Fruit fly (Drosophila melanogaster) whole organism, embryonic: ENCODE measurements around the gene Taf10.

Experiments
- BtbVII ChIP-seq: fragments of 200-800 bp; sonication (Bioruptor generic); optimal IDR thresholded peaks from 3 replicates; lab custom pipeline; 2017; ENCODE audit warnings: missing biosample characterization, mild to moderate bottlenecking, missing genetic modification characterization
- CG10147 ChIP-seq: fragments of 200-800 bp; sonication (Bioruptor generic); optimal IDR thresholded peaks from 2 replicates; lab custom pipeline; 2019; ENCODE audit warnings: missing biosample characterization, mild to moderate bottlenecking, missing genetic modification characterization, moderate library complexity
- CG10267 ChIP-seq: fragments of 200-800 bp; sonication (Bioruptor generic); optimal IDR thresholded peaks from 2 replicates; lab custom pipeline; 2018; ENCODE audit warnings: missing biosample characterization, mild to moderate bottlenecking, missing genetic modification characterization, moderate library complexity
- CG10431 ChIP-seq: fragments of 200-800 bp; sonication (Bioruptor generic); optimal IDR thresholded peaks from 3 replicates; lab custom pipeline; 2018; ENCODE audit warnings: missing biosample characterization, mild to moderate bottlenecking, missing genetic modification characterization
- CG11247 ChIP-seq: fragments of 200-800 bp; sonication (Bioruptor generic); IDR thresholded peaks from 2 replicates; pipeline ENCODE4 v1.3.6; 2022; ENCODE audit warnings: missing biosample characterization, missing genetic modification characterization
- CG14050 ChIP-seq: fragments of 200-800 bp; sonication (Bioruptor generic); IDR thresholded peaks from 3 replicates; pipeline ENCODE4 v1.3.6; 2022; ENCODE audit warnings: missing biosample characterization, missing genetic modification characterization
- CG18011 ChIP-seq: fragments of 200-800 bp; sonication (Bioruptor generic); optimal IDR thresholded peaks from 2 replicates; lab custom pipeline; 2017; ENCODE audit warnings: missing biosample characterization, missing genetic modification characterization, mild to moderate bottlenecking, moderate library complexity, missing genotype
- CG1832 ChIP-seq: fragments of 200-800 bp; sonication (Bioruptor generic); optimal IDR thresholded peaks from 2 replicates; lab custom pipeline; 2017; ENCODE audit warnings: missing biosample characterization, mild to moderate bottlenecking, missing genetic modification characterization, inconsistent platforms
- CG18599 ChIP-seq: fragments of 200-800 bp; sonication (Bioruptor generic); optimal IDR thresholded peaks from 3 replicates; lab custom pipeline; 2017; ENCODE audit warnings: missing biosample characterization, missing genetic modification characterization, mild to moderate bottlenecking, moderate library complexity, missing genetic modification reagents
- CG30403 ChIP-seq: fragments of 200-800 bp; sonication (Bioruptor generic); optimal IDR thresholded peaks from 3 replicates; lab custom pipeline; 2016; ENCODE audit warnings: missing biosample characterization, missing genetic modification characterization
- CG3163 ChIP-seq: fragments of 200-800 bp; sonication (Bioruptor generic); optimal IDR thresholded peaks from 3 replicates; lab custom pipeline; 2016; ENCODE audit warnings: missing biosample characterization, missing genetic modification characterization
- CG4404 ChIP-seq: fragments of 200-800 bp; sonication (Bioruptor generic); IDR thresholded peaks from 2 replicates; pipeline ENCODE4 v1.3.6; 2022; ENCODE audit warnings: missing biosample characterization, missing genetic modification characterization
- CG4820 ChIP-seq: fragments of 200-800 bp; sonication (Bioruptor generic); optimal IDR thresholded peaks from 3 replicates; lab custom pipeline; 2016; ENCODE audit warnings: missing biosample characterization, missing genetic modification characterization
- CG6175 ChIP-seq: fragments of 200-800 bp; sonication (Bioruptor generic); IDR thresholded peaks from 3 replicates; pipeline ENCODE4 v1.3.6; 2022; ENCODE audit warnings: missing biosample characterization, missing genetic modification characterization
- CG6813 ChIP-seq: fragments of 200-800 bp; sonication (Bioruptor generic); optimal IDR thresholded peaks from 2 replicates; lab custom pipeline; 2017; ENCODE audit warnings: missing biosample characterization, missing genetic modification characterization, mild to moderate bottlenecking, moderate library complexity, missing genetic modification reagents
- CG7556 ChIP-seq: fragments of 200-800 bp; sonication (Bioruptor generic); optimal IDR thresholded peaks from 2 replicates; lab custom pipeline; 2017; ENCODE audit warnings: missing biosample characterization, mild to moderate bottlenecking, missing genetic modification characterization
- CG8290 ChIP-seq, 3 experiments: fragments of 200-800 bp; sonication (Bioruptor generic); optimal IDR thresholded peaks; 2 replicates each; lab custom pipeline; 2016 to 2019; ENCODE audit warnings: missing biosample characterization in 3 of 3, missing genetic modification characterization in 3 of 3, mild to moderate bottlenecking in 2 of 3, moderate library complexity in 1 of 3
- CG9817 ChIP-seq: fragments of 200-800 bp; sonication (Bioruptor generic); optimal IDR thresholded peaks from 2 replicates; lab custom pipeline; 2018; ENCODE audit warnings: missing biosample characterization, mild to moderate bottlenecking, missing genetic modification characterization, moderate library complexity
- CG9932 ChIP-seq: fragments of 200-800 bp; sonication (Bioruptor generic); IDR thresholded peaks from 2 replicates; pipeline ENCODE4 v1.3.6; 2022; ENCODE audit warnings: missing biosample characterization, missing genetic modification characterization
- Camta ChIP-seq: fragments of 200-800 bp; sonication (Bioruptor generic); optimal IDR thresholded peaks from 2 replicates; lab custom pipeline; 2016; ENCODE audit warnings: missing biosample characterization, missing genetic modification characterization
- Dip2 ChIP-seq: fragments of 200-800 bp; sonication (Bioruptor generic); IDR thresholded peaks from 2 replicates; pipeline ENCODE4 v1.3.6; 2022; ENCODE audit warnings: missing biosample characterization, missing genetic modification characterization
- Dll ChIP-seq: fragments of 200-800 bp; sonication (Bioruptor generic); IDR thresholded peaks from 4 replicates; pipeline ENCODE4 v1.3.6; 2022; ENCODE audit warnings: missing biosample characterization, missing genetic modification characterization; ENCODE audit not compliant: partially characterized antibody
- Doc2 ChIP-seq: fragments of 200-800 bp; sonication (Bioruptor generic); IDR thresholded peaks from 2 replicates; pipeline ENCODE4 v1.3.6; 2022; ENCODE audit warnings: missing biosample characterization, missing genetic modification characterization
- Dp ChIP-seq: fragments of 200-800 bp; sonication (Bioruptor generic); optimal IDR thresholded peaks from 2 replicates; lab custom pipeline; 2018; ENCODE audit warnings: missing biosample characterization, mild to moderate bottlenecking, missing genetic modification characterization, moderate library complexity
- Hand ChIP-seq: fragments of 200-800 bp; sonication (Bioruptor generic); optimal IDR thresholded peaks from 2 replicates; lab custom pipeline; 2017; ENCODE audit warnings: mild to moderate bottlenecking, missing biosample characterization, missing genetic modification reagents, missing genetic modification characterization
- Hsf ChIP-seq: fragments of 200-800 bp; sonication (Bioruptor generic); optimal IDR thresholded peaks from 3 replicates; lab custom pipeline; 2016; ENCODE audit warnings: missing biosample characterization, missing genetic modification characterization
- Mes4 ChIP-seq: fragments of 200-800 bp; sonication (Bioruptor generic); optimal IDR thresholded peaks from 2 replicates; lab custom pipeline; 2016; ENCODE audit warnings: missing biosample characterization, missing genetic modification characterization
- NfI ChIP-seq: fragments of 200-800 bp; sonication (Bioruptor generic); optimal IDR thresholded peaks from 3 replicates; lab custom pipeline; 2018; ENCODE audit warnings: missing biosample characterization, mild to moderate bottlenecking, missing genetic modification characterization, moderate library complexity
- Poxn ChIP-seq: fragments of 200-800 bp; sonication (Bioruptor generic); IDR thresholded peaks from 2 replicates; pipeline ENCODE4 v1.3.6; 2022; ENCODE audit warnings: missing biosample characterization, missing genetic modification characterization
- Sox100B ChIP-seq: fragments of 200-800 bp; sonication (Bioruptor generic); optimal IDR thresholded peaks from 3 replicates; lab custom pipeline; 2018; ENCODE audit warnings: missing biosample characterization, mild to moderate bottlenecking, missing genetic modification characterization
- Sry-β ChIP-seq: fragments of 200-800 bp; sonication (Bioruptor generic); optimal IDR thresholded peaks from 2 replicates; lab custom pipeline; 2018; ENCODE audit warnings: missing biosample characterization, mild to moderate bottlenecking, missing genetic modification characterization, moderate library complexity
- Stat92E ChIP-seq, 3 experiments: fragments of >200 bp in 2 of 3; fragments of 200-800 bp in 1 of 3; sonication (Bioruptor generic) in 1 of 3; optimal IDR thresholded peaks; 2 replicates each; lab custom pipeline; 2017 to 2019; ENCODE audit warnings: missing biosample characterization in 3 of 3, missing genetic modification characterization in 3 of 3, mild to moderate bottlenecking in 1 of 3, moderate library complexity in 1 of 3
- Vsx1 ChIP-seq: fragments of 200-800 bp; sonication (Bioruptor generic); optimal IDR thresholded peaks from 2 replicates; lab custom pipeline; 2017; ENCODE audit warnings: missing biosample characterization, mild to moderate bottlenecking, missing genetic modification characterization, missing genetic modification reagents
- caup ChIP-seq: fragments of 200-800 bp; sonication (Bioruptor generic); optimal IDR thresholded peaks from 3 replicates; lab custom pipeline; 2017; ENCODE audit warnings: missing biosample characterization, mild to moderate bottlenecking, missing genetic modification characterization, moderate library complexity; ENCODE audit not compliant: severe bottlenecking
- chm ChIP-seq: fragments of 200-800 bp; sonication (Bioruptor generic); IDR thresholded peaks from 2 replicates; pipeline ENCODE4 v1.3.6; 2022; ENCODE audit warnings: missing biosample characterization, missing genetic modification characterization
- crc ChIP-seq: fragments of 200-800 bp; sonication (Bioruptor generic); optimal IDR thresholded peaks from 2 replicates; lab custom pipeline; 2016; ENCODE audit warnings: missing biosample characterization, missing genetic modification characterization
- da ChIP-seq: fragments of 200-800 bp; sonication (Bioruptor generic); optimal IDR thresholded peaks from 2 replicates; lab custom pipeline; 2016; ENCODE audit warnings: missing biosample characterization, missing genetic modification characterization
- dati ChIP-seq: fragments of 200-800 bp; sonication (Bioruptor generic); IDR thresholded peaks from 2 replicates; pipeline ENCODE4 v1.3.6; 2022; ENCODE audit warnings: missing biosample characterization, missing genetic modification characterization
- ham ChIP-seq: fragments of 200-800 bp; sonication (Bioruptor generic); IDR thresholded peaks from 2 replicates; pipeline ENCODE4 v1.3.6; 2022; ENCODE audit warnings: missing biosample characterization, missing genetic modification characterization
- insv ChIP-seq, 2 experiments: fragments of 200-800 bp; sonication (Bioruptor generic); optimal IDR thresholded peaks; 3 replicates each; lab custom pipeline; 2016 to 2018; ENCODE audit warnings: missing biosample characterization in 2 of 2, missing genetic modification characterization in 2 of 2
- jigr1 ChIP-seq: fragments of 200-800 bp; sonication (Bioruptor generic); IDR thresholded peaks from 3 replicates; pipeline ENCODE4 v1.3.6; 2022; ENCODE audit warnings: missing biosample characterization, missing genetic modification characterization
- ken ChIP-seq: fragments of 200-800 bp; sonication (Bioruptor generic); IDR thresholded peaks from 3 replicates; pipeline ENCODE4 v1.3.6; 2022; ENCODE audit warnings: missing biosample characterization, missing genetic modification characterization
- lbe ChIP-seq: fragments of 200-800 bp; sonication (Bioruptor generic); optimal IDR thresholded peaks from 2 replicates; lab custom pipeline; 2016; ENCODE audit warnings: missing biosample characterization, mild to moderate bottlenecking, missing genetic modification characterization
- nau ChIP-seq: fragments of 200-800 bp; sonication (Bioruptor generic); optimal IDR thresholded peaks from 3 replicates; lab custom pipeline; 2017; ENCODE audit warnings: missing biosample characterization, mild to moderate bottlenecking, missing genetic modification characterization, missing genetic modification reagents
- pho ChIP-seq: fragments of 200-800 bp; sonication (Bioruptor generic); optimal IDR thresholded peaks from 2 replicates; lab custom pipeline; 2016; ENCODE audit warnings: missing biosample characterization, missing genetic modification characterization
- pzg ChIP-seq: fragments of 200-800 bp; sonication (Bioruptor generic); optimal IDR thresholded peaks from 3 replicates; lab custom pipeline; 2018; ENCODE audit warnings: missing biosample characterization, mild to moderate bottlenecking, missing genetic modification characterization, moderate library complexity
- ranshi ChIP-seq: fragments of 200-800 bp; sonication (Bioruptor generic); IDR thresholded peaks from 2 replicates; pipeline ENCODE4 v1.3.6; 2022; ENCODE audit warnings: missing biosample characterization, missing genetic modification characterization
- schlank ChIP-seq: fragments of 200-800 bp; sonication (Bioruptor generic); optimal IDR thresholded peaks from 2 replicates; lab custom pipeline; 2018; ENCODE audit warnings: missing biosample characterization, mild to moderate bottlenecking, missing genetic modification characterization
- slbo ChIP-seq: fragments of 200-800 bp; sonication (Bioruptor generic); IDR thresholded peaks from 2 replicates; pipeline ENCODE4 v1.3.6; 2022; ENCODE audit warnings: missing biosample characterization, missing genetic modification characterization
- tx ChIP-seq: fragments of 200-800 bp; sonication (Bioruptor generic); optimal IDR thresholded peaks from 2 replicates; lab custom pipeline; 2016; ENCODE audit warnings: missing biosample characterization, missing genetic modification characterization
- zfh1 ChIP-seq: fragments of 200-800 bp; sonication (Bioruptor generic); IDR thresholded peaks from 3 replicates; pipeline ENCODE4 v1.3.6; 2022; ENCODE audit warnings: missing biosample characterization, missing genetic modification characterization

Gene Taf10

dm6 chr2L:2739820-2740230, 27.9 kb upstream of the Taf10 start, which contains the start of gene Hrs (continued):
- no peak for TF ChIP-seq Dip2 (GFP tag; lab: Robert Waterston, UW)
- peak; percentile 54 for TF ChIP-seq CG10267 (tag; lab: Kevin White, UChicago)
- TF ChIP-seq CG1832, result no peak
- TF ChIP-seq lbe, result peak; percentile 50
- TF ChIP-seq BtbVII (GFP tag; lab: Kevin White, UChicago), result no peak
- TF ChIP-seq ranshi (GFP tag; lab: Robert Waterston, UW), result no peak
- TF ChIP-seq Sry-β (GFP tag; lab: Kevin White, UChicago), result no peak
- no peak for TF ChIP-seq pho (GFP tag; lab: Kevin White, UChicago)
- no peak for TF ChIP-seq Doc2 (GFP tag; lab: Robert Waterston, UW)
- TF ChIP-seq dati, result no peak
- no peak for TF ChIP-seq CG10147 (GFP tag; lab: Kevin White, UChicago)
- TF ChIP-seq CG6813 (GFP tag; lab: Kevin White, UChicago), result no peak
- TF ChIP-seq CG18599 (GFP tag; lab: Kevin White, UChicago), result no peak
- TF ChIP-seq ham (GFP tag; lab: Robert Waterston, UW), result no peak
- no peak for TF ChIP-seq Stat92E (GFP tag; optimal IDR thresholded peaks at IDR 0.05; lab: Kevin White, UChicago)
- TF ChIP-seq slbo (GFP tag; lab: Robert Waterston, UW), result no peak
- TF ChIP-seq Mes4 (GFP tag; lab: Kevin White, UChicago), result no peak
- no peak for TF ChIP-seq caup (GFP tag; lab: Kevin White, UChicago)
- peak; percentile 89 for TF ChIP-seq CG10431
- TF ChIP-seq Dp, result peak; percentile 80
- peak; percentile 97 for TF ChIP-seq pzg (GFP tag; lab: Kevin White, UChicago)
- peak in 1 of 2 experiments; percentile 44 for TF ChIP-seq insv (GFP tag; optimal IDR thresholded peaks at IDR 0.05; lab: Kevin White, UChicago)
- TF ChIP-seq jigr1 (GFP tag; lab: Robert Waterston, UW), result no peak
- no peak for TF ChIP-seq chm (GFP tag; lab: Robert Waterston, UW)
- no peak for TF ChIP-seq CG11247 (GFP tag; lab: Robert Waterston, UW)
- TF ChIP-seq CG8290 (GFP tag; optimal IDR thresholded peaks at IDR 0.05; lab: Kevin White, UChicago), result no peak
- TF ChIP-seq CG8290 (tag; optimal IDR thresholded peaks at IDR 0.05; lab: Kevin White, UChicago), result no peak
- no peak for TF ChIP-seq Sox100B (GFP tag; lab: Kevin White, UChicago)
- TF ChIP-seq CG30403, result no peak
- no peak for TF ChIP-seq Poxn (GFP tag; lab: Robert Waterston, UW)
- TF ChIP-seq CG6175 (GFP tag; lab: Robert Waterston, UW), result no peak
- no peak for TF ChIP-seq Hsf (GFP tag; lab: Kevin White, UChicago)
- TF ChIP-seq CG4820 (GFP tag; lab: Kevin White, UChicago), result no peak
- no peak for TF ChIP-seq nau (GFP tag; lab: Kevin White, UChicago)
- no peak for TF ChIP-seq CG9817 (tag; lab: Kevin White, UChicago)
- no peak for TF ChIP-seq CG7556 (GFP tag; lab: Kevin White, UChicago)
- TF ChIP-seq schlank, result no peak
- TF ChIP-seq CG14050 (GFP tag; lab: Robert Waterston, UW), result no peak
- TF ChIP-seq crc (GFP tag; lab: Kevin White, UChicago), result no peak
- TF ChIP-seq CG4404 (GFP tag; lab: Robert Waterston, UW), result no peak
- no peak for TF ChIP-seq CG3163 (GFP tag; lab: Kevin White, UChicago)
- TF ChIP-seq Dll (GFP tag; lab: Robert Waterston, UW), result no peak
- no peak for TF ChIP-seq Camta (GFP tag; lab: Kevin White, UChicago)
- no peak for TF ChIP-seq tx (GFP tag; lab: Kevin White, UChicago)
- no peak for TF ChIP-seq da (GFP tag; lab: Kevin White, UChicago)
- no peak for TF ChIP-seq CG9932 (GFP tag; lab: Robert Waterston, UW)
- TF ChIP-seq Vsx1 (GFP tag; lab: Kevin White, UChicago), result no peak
- TF ChIP-seq ken (GFP tag; lab: Robert Waterston, UW), result 0 out of 3 replicates have a peak, but pooled peaks have one; percentile 12
- no peak for TF ChIP-seq zfh1
- TF ChIP-seq CG18011, result no peak
- no peak for TF ChIP-seq NfI (GFP tag; lab: Kevin White, UChicago)
- TF ChIP-seq Hand (GFP tag; lab: Kevin White, UChicago), result no peak
